Worm (Caenorhabditis elegans): ENCODE results near the gene Y57G11C.30.

Gene Y57G11C.30

ce11 chrIV:14954842-14955241, 16.1 kb downstream of the Y57G11C.30 start:
- TF ChIP-seq F33H1.4 (GFP tag; IDR thresholded peaks at IDR 0.05) (peak; percentile 42), K11D2.4 (GFP tag; IDR thresholded peaks at IDR 0.05) (no peak), snpc-4 (GFP tag; optimal IDR thresholded peaks at IDR 0.05) (peak; percentile 57), snpc-4 (tag; optimal IDR thresholded peaks at IDR 0.05) (peak in 1 of 4 experiments; percentile 78), efl-1 (GFP tag; optimal IDR thresholded peaks at IDR 0.05) (peak; percentile 3)

ce11 chrIV:14956693-14957281, 18.1 kb downstream of the Y57G11C.30 start:
- TF ChIP-seq snpc-1.1 (tag; optimal IDR thresholded peaks at IDR 0.05; ENCODE audit: insufficient read depth) (peak; percentile 49), attf-6 (GFP tag; IDR thresholded peaks at IDR 0.05) (peak; percentile 98), C06A6.2 (GFP tag; conservative IDR thresholded peaks at IDR 0.05) (no peak), him-1 (tag; optimal IDR thresholded peaks at IDR 0.05) (peak; percentile 2), hsf-1 (GFP tag; IDR thresholded peaks at IDR 0.05) (peak; percentile 69), efl-1 (GFP tag; optimal IDR thresholded peaks at IDR 0.05) (peak; percentile 36), xnd-1 (tag; optimal IDR thresholded peaks at IDR 0.05) (peak; percentile 5), dox-1 (GFP tag; IDR thresholded peaks at IDR 0.05) (peak; percentile 61; the same call in 1 of the 2 replicates), B0019.2 (GFP tag; conservative IDR thresholded peaks at IDR 0.05) (peak; percentile 41; the same call in 1 of the 2 replicates), somi-1 (GFP tag; optimal IDR thresholded peaks at IDR 0.05) (no peak), nfyb-1 (GFP tag; IDR thresholded peaks at IDR 0.05) (no peak), dpl-1 (GFP tag; optimal IDR thresholded peaks at IDR 0.05) (no peak), lin-54 (GFP tag; optimal IDR thresholded peaks at IDR 0.05) (peak; percentile 49), mcd-1 (GFP tag; IDR thresholded peaks at IDR 0.05) (peak; percentile 61), snpc-4 (GFP tag; optimal IDR thresholded peaks at IDR 0.05) (peak; percentile 83), snpc-4 (tag; optimal IDR thresholded peaks at IDR 0.05) (peak; percentile 56 to 95 (median 86)), F49E8.2 (tag; optimal IDR thresholded peaks at IDR 0.05; ENCODE audit: insufficient read depth) (peak; percentile 60), tbp1 (GFP tag; optimal IDR thresholded peaks at IDR 0.05) (peak; percentile 65), unc-130 (GFP tag; optimal IDR thresholded peaks at IDR 0.05) (peak; percentile 22), snpc-1.3 (tag; optimal IDR thresholded peaks at IDR 0.05; ENCODE audit: insufficient read depth) (peak; percentile 63), madf-6 (GFP tag; IDR thresholded peaks at IDR 0.05) (peak; percentile 38; the same call in 1 of the 2 replicates), Y53G8AR.9 (GFP tag; conservative IDR thresholded peaks at IDR 0.05) (no peak; the same call in 1 of the 2 replicates), hrde-1 (tag; optimal IDR thresholded peaks at IDR 0.05; ENCODE audit: borderline replicate concordance) (peak; percentile 42), F33H1.4 (GFP tag; IDR thresholded peaks at IDR 0.05) (peak; percentile 87), cebp-1 (GFP tag; IDR thresholded peaks at IDR 0.05) (no peak), cebp-1 (tag; optimal IDR thresholded peaks at IDR 0.05) (peak; percentile 36), lsl-1 (GFP tag; optimal IDR thresholded peaks at IDR 0.05) (peak; percentile 42), ceh-91 (GFP tag; IDR thresholded peaks at IDR 0.05) (peak; percentile 42; the same call in 1 of the 2 replicates), Y95B8A.8 (GFP tag; IDR thresholded peaks at IDR 0.05) (0 out of 2 replicates have a peak, but pooled peaks have one; percentile 39), snpc-3.4 (tag; optimal IDR thresholded peaks at IDR 0.05) (peak; percentile 15), F23B12.7 (tag; optimal IDR thresholded peaks at IDR 0.05; ENCODE audit: insufficient read depth) (peak; percentile 49), ama-1 (optimal IDR thresholded peaks at IDR 0.05) (no peak), ama-1 (GFP tag; optimal IDR thresholded peaks at IDR 0.05) (peak in 1 of 2 experiments; percentile 20), D2030.7 (GFP tag; IDR thresholded peaks at IDR 0.05) (peak; percentile 65), F37B4.10 (GFP tag; IDR thresholded peaks at IDR 0.05) (no peak), attf-3 (GFP tag; conservative IDR thresholded peaks at IDR 0.05) (no peak), attf-5 (GFP tag; optimal IDR thresholded peaks at IDR 0.05) (no peak), hmg-1.2 (GFP tag; IDR thresholded peaks at IDR 0.05) (peak; percentile 26; the same call in 1 of the 2 replicates)

Data from whole organism, young adult.